Fruit fly (Drosophila melanogaster) whole organism, embryonic: ENCODE measurements around the gene Nepl18.

Source experiments
- CG10979 ChIP-seq: fragments of 200-800 bp; sonication (Bioruptor generic); optimal IDR thresholded peaks from 2 replicates; lab custom pipeline; 2018; ENCODE audit warnings: missing biosample characterization, mild to moderate bottlenecking, missing genetic modification characterization, moderate library complexity
- CG11723 ChIP-seq: fragments of 200-800 bp; sonication (Bioruptor generic); optimal IDR thresholded peaks from 2 replicates; lab custom pipeline; 2017; ENCODE audit warnings: missing biosample characterization, mild to moderate bottlenecking, missing genetic modification characterization
- CG12236 ChIP-seq: fragments of 200-800 bp; sonication (Bioruptor generic); optimal IDR thresholded peaks from 2 replicates; lab custom pipeline; 2016; ENCODE audit warnings: missing biosample characterization, missing genetic modification characterization
- CG1233 ChIP-seq: fragments of 200-800 bp; sonication (Bioruptor generic); optimal IDR thresholded peaks from 4 replicates; lab custom pipeline; 2018; ENCODE audit warnings: missing biosample characterization, mild to moderate bottlenecking, missing genetic modification characterization
- CG13894 ChIP-seq: fragments of 200-800 bp; sonication (Bioruptor generic); optimal IDR thresholded peaks from 3 replicates; lab custom pipeline; 2018; ENCODE audit warnings: missing biosample characterization, mild to moderate bottlenecking, missing genetic modification characterization, moderate library complexity
- CG14050 ChIP-seq: fragments of 200-800 bp; sonication (Bioruptor generic); IDR thresholded peaks from 3 replicates; pipeline ENCODE4 v1.3.6; 2022; ENCODE audit warnings: missing biosample characterization, missing genetic modification characterization
- CG14860 ChIP-seq: fragments of 200-800 bp; sonication (Bioruptor generic); IDR thresholded peaks from 3 replicates; pipeline ENCODE4 v1.3.6; 2022; ENCODE audit warnings: missing biosample characterization, missing genetic modification characterization; ENCODE audit not compliant: partially characterized antibody
- CG15479 ChIP-seq: fragments of 200-800 bp; sonication (Bioruptor generic); optimal IDR thresholded peaks from 3 replicates; lab custom pipeline; 2019; ENCODE audit warnings: missing biosample characterization, mild to moderate bottlenecking, missing genetic modification characterization, moderate library complexity
- CG1603 ChIP-seq: fragments of 200-800 bp; sonication (Bioruptor generic); optimal IDR thresholded peaks from 2 replicates; lab custom pipeline; 2019; ENCODE audit warnings: missing biosample characterization, mild to moderate bottlenecking, missing genetic modification characterization, moderate library complexity
- CG16813 ChIP-seq: fragments of 200-800 bp; sonication (Bioruptor generic); IDR thresholded peaks from 3 replicates; pipeline ENCODE4 v1.3.6; 2022; ENCODE audit warnings: missing biosample characterization, missing genetic modification characterization; ENCODE audit not compliant: partially characterized antibody
- CG18476 ChIP-seq: fragments of 200-800 bp; sonication (Bioruptor generic); optimal IDR thresholded peaks from 2 replicates; lab custom pipeline; 2016; ENCODE audit warnings: missing biosample characterization, mild to moderate bottlenecking, missing genetic modification characterization
- CG2199 ChIP-seq: fragments of 200-800 bp; sonication (Bioruptor generic); IDR thresholded peaks from 3 replicates; pipeline ENCODE4 v1.3.6; 2022; ENCODE audit warnings: missing biosample characterization, missing genetic modification characterization
- CG2889 ChIP-seq: fragments of 200-800 bp; sonication (Bioruptor generic); IDR thresholded peaks from 3 replicates; pipeline ENCODE4 v1.3.6; 2022; ENCODE audit warnings: missing biosample characterization, missing genetic modification characterization
- CG31224 ChIP-seq: fragments of 200-800 bp; sonication (Bioruptor generic); IDR thresholded peaks from 2 replicates; pipeline ENCODE4 v1.3.6; 2022; ENCODE audit warnings: missing biosample characterization, missing genetic modification characterization
- CG31441 ChIP-seq: fragments of 200-800 bp; sonication (Bioruptor generic); IDR thresholded peaks from 2 replicates; pipeline ENCODE4 v1.3.6; 2022; ENCODE audit warnings: missing biosample characterization, missing genetic modification characterization
- CG4854 ChIP-seq: fragments of 200-800 bp; sonication (Bioruptor generic); optimal IDR thresholded peaks from 2 replicates; lab custom pipeline; 2016; ENCODE audit warnings: missing biosample characterization, missing genetic modification characterization, inconsistent platforms
- CG6689 ChIP-seq: fragments of 200-800 bp; sonication (Bioruptor generic); IDR thresholded peaks from 2 replicates; pipeline ENCODE4 v1.3.6; 2022; ENCODE audit warnings: missing biosample characterization, missing genetic modification characterization
- CG7745 ChIP-seq: fragments of 200-800 bp; sonication (Bioruptor generic); optimal IDR thresholded peaks from 2 replicates; lab custom pipeline; 2018; ENCODE audit warnings: missing biosample characterization, mild to moderate bottlenecking, missing genetic modification characterization, moderate library complexity
- CG7786 ChIP-seq: fragments of 200-800 bp; sonication (Bioruptor generic); optimal IDR thresholded peaks from 2 replicates; lab custom pipeline; 2016; ENCODE audit warnings: missing biosample characterization, missing genetic modification characterization
- CG7928 ChIP-seq: fragments of 200-800 bp; sonication (Bioruptor generic); optimal IDR thresholded peaks from 2 replicates; lab custom pipeline; 2017; ENCODE audit warnings: missing biosample characterization, mild to moderate bottlenecking, missing genetic modification characterization
- CG8944 ChIP-seq: fragments of 200-800 bp; sonication (Bioruptor generic); optimal IDR thresholded peaks from 3 replicates; lab custom pipeline; 2016; ENCODE audit warnings: missing biosample characterization, missing genetic modification characterization
- CG9609 ChIP-seq: fragments of 200-800 bp; sonication (Bioruptor generic); optimal IDR thresholded peaks from 3 replicates; lab custom pipeline; 2016; ENCODE audit warnings: missing biosample characterization, missing genetic modification characterization
- CG9797 ChIP-seq: fragments of 200-800 bp; sonication (Bioruptor generic); optimal IDR thresholded peaks from 3 replicates; lab custom pipeline; 2018; ENCODE audit warnings: missing biosample characterization, mild to moderate bottlenecking, missing genetic modification characterization
- Fer1 ChIP-seq: fragments of 200-800 bp; sonication (Bioruptor generic); optimal IDR thresholded peaks from 2 replicates; lab custom pipeline; 2017; ENCODE audit warnings: missing biosample characterization, mild to moderate bottlenecking, missing genetic modification characterization
- HLH3B ChIP-seq: fragments of 200-800 bp; sonication (Bioruptor generic); IDR thresholded peaks from 2 replicates; pipeline ENCODE4 v1.3.6; 2022; ENCODE audit warnings: missing biosample characterization, missing genetic modification characterization
- Hr51 ChIP-seq, 2 experiments: fragments of 200-800 bp; sonication (Bioruptor generic); optimal IDR thresholded peaks; 2 replicates in 1 of 2; 3 replicates in 1 of 2; lab custom pipeline; 2016 to 2018; ENCODE audit warnings: missing biosample characterization in 2 of 2, missing genetic modification characterization in 2 of 2, mild to moderate bottlenecking in 1 of 2, moderate library complexity in 1 of 2
- Mad ChIP-seq: fragments of 200-800 bp; sonication (Bioruptor generic); optimal IDR thresholded peaks from 2 replicates; lab custom pipeline; 2016; ENCODE audit warnings: missing biosample characterization, missing genetic modification characterization
- Nf-YA ChIP-seq: fragments of 200-800 bp; sonication (Bioruptor generic); IDR thresholded peaks from 2 replicates; pipeline ENCODE4 v1.3.6; 2022; ENCODE audit warnings: missing biosample characterization, missing genetic modification characterization
- Nf-YC ChIP-seq: fragments of 200-800 bp; optimal IDR thresholded peaks from 3 replicates; lab custom pipeline; 2019; ENCODE audit warnings: missing biosample characterization, mild to moderate bottlenecking, missing genetic modification characterization, moderate library complexity
- Oli ChIP-seq: fragments of 200-800 bp; sonication (Bioruptor generic); optimal IDR thresholded peaks from 2 replicates; lab custom pipeline; 2018; ENCODE audit warnings: missing biosample characterization, mild to moderate bottlenecking, missing genetic modification characterization, moderate library complexity
- Scr ChIP-seq: fragments of 200-800 bp; sonication (Bioruptor generic); IDR thresholded peaks from 2 replicates; pipeline ENCODE4 v1.3.6; 2022; ENCODE audit warnings: missing biosample characterization, missing genetic modification characterization; ENCODE audit not compliant: partially characterized antibody
- Xbp1 ChIP-seq: fragments of 200-800 bp; sonication (Bioruptor generic); optimal IDR thresholded peaks from 3 replicates; lab custom pipeline; 2016; ENCODE audit warnings: missing biosample characterization, mild to moderate bottlenecking, missing genetic modification characterization
- ara ChIP-seq: fragments of 200-800 bp; sonication (Bioruptor generic); IDR thresholded peaks from 2 replicates; pipeline ENCODE4 v1.3.6; 2022; ENCODE audit warnings: missing biosample characterization, missing genetic modification characterization
- cas ChIP-seq: fragments of 200-800 bp; sonication (Bioruptor generic); IDR thresholded peaks from 2 replicates; pipeline ENCODE4 v1.3.6; 2022; ENCODE audit warnings: missing biosample characterization, missing genetic modification characterization
- chn ChIP-seq: fragments of 200-800 bp; sonication (Bioruptor generic); optimal IDR thresholded peaks from 2 replicates; lab custom pipeline; 2016; ENCODE audit warnings: missing biosample characterization, missing genetic modification characterization
- disco-r ChIP-seq: fragments of 200-800 bp; sonication (Bioruptor generic); optimal IDR thresholded peaks from 2 replicates; lab custom pipeline; 2016; ENCODE audit warnings: missing biosample characterization, missing genetic modification characterization
- dysf ChIP-seq: fragments of 200-800 bp; sonication (Bioruptor generic); IDR thresholded peaks from 3 replicates; pipeline ENCODE4 v1.3.6; 2022; ENCODE audit warnings: missing biosample characterization, missing genetic modification characterization
- gce ChIP-seq: fragments of 200-800 bp; sonication (Bioruptor generic); IDR thresholded peaks from 3 replicates; pipeline ENCODE4 v1.3.6; 2022; ENCODE audit warnings: missing biosample characterization, missing genetic modification characterization
- gcm ChIP-seq: fragments of 200-800 bp; sonication (Bioruptor generic); optimal IDR thresholded peaks from 2 replicates; lab custom pipeline; 2019; ENCODE audit warnings: missing biosample characterization, mild to moderate bottlenecking, missing genetic modification characterization, moderate library complexity
- gsb ChIP-seq: fragments of 200-800 bp; sonication (Bioruptor generic); IDR thresholded peaks from 2 replicates; pipeline ENCODE4 v1.3.6; 2022; ENCODE audit warnings: missing biosample characterization, missing genetic modification characterization
- klu ChIP-seq: fragments of 200-800 bp; sonication (Bioruptor generic); IDR thresholded peaks from 2 replicates; pipeline ENCODE4 v1.3.6; 2022; ENCODE audit warnings: missing biosample characterization, missing genetic modification characterization
- onecut ChIP-seq: fragments of 200-800 bp; sonication (Bioruptor generic); IDR thresholded peaks from 2 replicates; pipeline ENCODE4 v1.3.6; 2022; ENCODE audit warnings: missing biosample characterization, missing genetic modification characterization
- pum ChIP-seq: fragments of 200-800 bp; sonication (Bioruptor generic); optimal IDR thresholded peaks from 2 replicates; lab custom pipeline; 2016; ENCODE audit warnings: missing biosample characterization, missing genetic modification characterization
- scrt ChIP-seq: fragments of 200-800 bp; sonication (Bioruptor generic); optimal IDR thresholded peaks from 2 replicates; lab custom pipeline; 2018; ENCODE audit warnings: missing biosample characterization, mild to moderate bottlenecking, missing genetic modification characterization, moderate library complexity
- sd ChIP-seq: fragments of 200-800 bp; sonication (Bioruptor generic); optimal IDR thresholded peaks from 3 replicates; lab custom pipeline; 2018; ENCODE audit warnings: missing biosample characterization, mild to moderate bottlenecking, missing genetic modification characterization, moderate library complexity
- sens-2 ChIP-seq: fragments of 200-800 bp; sonication (Bioruptor generic); IDR thresholded peaks from 2 replicates; pipeline ENCODE4 v1.3.6; 2022; ENCODE audit warnings: missing biosample characterization, missing genetic modification characterization
- slbo ChIP-seq: fragments of 200-800 bp; sonication (Bioruptor generic); IDR thresholded peaks from 2 replicates; pipeline ENCODE4 v1.3.6; 2022; ENCODE audit warnings: missing biosample characterization, missing genetic modification characterization
- vvl ChIP-seq: fragments of 200-800 bp; sonication (Bioruptor generic); IDR thresholded peaks from 2 replicates; pipeline ENCODE4 v1.3.6; 2022; ENCODE audit warnings: missing biosample characterization, missing genetic modification characterization
- zf30C ChIP-seq: fragments of 200-800 bp; sonication (Bioruptor generic); optimal IDR thresholded peaks from 3 replicates; lab custom pipeline; 2018; ENCODE audit warnings: missing biosample characterization, mild to moderate bottlenecking, missing genetic modification characterization
- zfh1 ChIP-seq: fragments of 200-800 bp; sonication (Bioruptor generic); IDR thresholded peaks from 3 replicates; pipeline ENCODE4 v1.3.6; 2022; ENCODE audit warnings: missing biosample characterization, missing genetic modification characterization

The Nepl18 gene

DNA sequence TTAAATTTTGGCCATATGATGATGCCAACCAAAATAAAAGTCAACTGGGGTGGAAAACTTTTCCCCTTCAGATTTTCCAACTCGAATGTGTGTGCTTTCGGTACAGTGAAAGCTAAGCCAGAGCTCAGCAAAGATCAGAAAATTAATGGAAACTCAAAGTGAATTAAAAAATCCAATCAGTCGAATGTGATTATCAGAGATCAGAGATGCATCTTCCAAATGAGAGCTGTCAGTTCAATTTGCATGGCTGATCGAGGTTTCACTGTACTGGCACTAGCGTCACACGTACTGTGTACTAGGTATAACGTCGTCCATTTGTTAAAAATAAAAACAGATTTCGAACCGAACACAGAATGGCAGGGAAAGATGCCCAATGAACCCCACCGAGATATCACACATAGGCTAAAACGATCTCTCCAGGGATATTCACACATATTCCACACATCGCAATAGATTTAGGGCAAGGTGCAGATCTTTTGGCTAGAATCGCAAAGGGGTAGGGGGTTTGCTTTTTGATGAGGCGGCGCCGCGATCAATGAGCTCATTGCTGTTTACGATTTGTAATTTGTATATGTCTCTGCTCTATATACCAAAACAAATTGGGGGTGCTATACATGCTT is 29.5 kb downstream of the Nepl18 start (continued):
- TF ChIP-seq vvl (GFP tag; lab: Robert Waterston, UW) (peak; percentile 85), CG13894 (tag; lab: Kevin White, UChicago) (no peak), zfh1 (GFP tag; lab: Robert Waterston, UW) (peak; percentile 83), cas (GFP tag; lab: Robert Waterston, UW) (no peak), CG11723 (peak; percentile 8), CG8944 (GFP tag; lab: Kevin White, UChicago) (peak; percentile 66), ara (peak; percentile 77), CG7745 (tag; lab: Kevin White, UChicago) (no peak), CG9797 (GFP tag; lab: Kevin White, UChicago) (no peak), gce (peak; percentile 65; the same call in 1 of the 3 replicates), dysf (GFP tag; lab: Robert Waterston, UW) (peak; percentile 91), disco-r (GFP tag; lab: Kevin White, UChicago) (peak; percentile 66), CG31441 (GFP tag; lab: Robert Waterston, UW) (peak; percentile 51; the same call in 1 of the 2 replicates), Xbp1 (peak; percentile 84), Oli (tag; lab: Kevin White, UChicago) (peak; percentile 77), zf30C (no peak), CG10979 (peak; percentile 41), HLH3B (GFP tag; lab: Robert Waterston, UW) (peak; percentile 84), gsb (peak; percentile 67; the same call in 1 of the 2 replicates), CG2889 (peak; percentile 88), Hr51 (GFP tag; optimal IDR thresholded peaks at IDR 0.05; lab: Kevin White, UChicago) (peak; percentile 64 to 74), sens-2 (GFP tag; lab: Robert Waterston, UW) (no peak), CG6689 (peak; percentile 86), Scr (GFP tag; lab: Robert Waterston, UW) (no peak), slbo (peak; percentile 94), klu (GFP tag; lab: Robert Waterston, UW) (peak; percentile 68; the same call in 1 of the 2 replicates), Nf-YC (tag; lab: Kevin White, UChicago) (peak; percentile 21), CG14050 (GFP tag; lab: Robert Waterston, UW) (peak; percentile 58), CG1233 (GFP tag; lab: Kevin White, UChicago) (peak; percentile 58), CG15479 (GFP tag; lab: Kevin White, UChicago) (no peak), pum (GFP tag; lab: Kevin White, UChicago) (peak; percentile 68), chn (GFP tag; lab: Kevin White, UChicago) (peak; percentile 79), CG14860 (no peak), CG4854 (no peak), Mad (GFP tag; lab: Kevin White, UChicago) (peak; percentile 58), Nf-YA (GFP tag; lab: Robert Waterston, UW) (peak; percentile 7; the same call in 1 of the 2 replicates), CG7928 (no peak), onecut (GFP tag; lab: Robert Waterston, UW) (peak; percentile 46), CG12236 (GFP tag; lab: Kevin White, UChicago) (peak; percentile 32), CG1603 (tag; lab: Kevin White, UChicago) (peak; percentile 84), Fer1 (GFP tag; lab: Kevin White, UChicago) (no peak), gcm (GFP tag; lab: Kevin White, UChicago) (peak; percentile 42), CG7786 (GFP tag; lab: Kevin White, UChicago) (peak; percentile 79), sd (peak; percentile 23), CG9609 (GFP tag; lab: Kevin White, UChicago) (peak; percentile 80), scrt (GFP tag; lab: Kevin White, UChicago) (peak; percentile 49), CG2199 (GFP tag; lab: Robert Waterston, UW) (no peak), CG16813 (GFP tag; lab: Robert Waterston, UW) (no peak), CG31224 (GFP tag; lab: Robert Waterston, UW) (peak; percentile 79), CG18476 (GFP tag; lab: Kevin White, UChicago) (no peak)
